Fruit fly (Drosophila melanogaster) whole organism, embryonic: ENCODE measurements around the gene att-ORFB.

Experiments
- Abd-B ChIP-seq: fragments of 200-800 bp; sonication (Bioruptor generic); optimal IDR thresholded peaks from 2 replicates; lab custom pipeline; 2018; ENCODE audit warnings: missing biosample characterization, mild to moderate bottlenecking, missing genetic modification characterization, moderate library complexity
- Asciz ChIP-seq: fragments of 200-800 bp; sonication (Bioruptor generic); optimal IDR thresholded peaks from 2 replicates; lab custom pipeline; 2017; ENCODE audit warnings: missing biosample characterization, mild to moderate bottlenecking, missing genetic modification characterization, missing genetic modification reagents
- B-H2 ChIP-seq: fragments of 200-800 bp; sonication (Bioruptor generic); optimal IDR thresholded peaks from 2 replicates; lab custom pipeline; 2018; ENCODE audit warnings: missing biosample characterization, mild to moderate bottlenecking, missing genetic modification characterization
- CG10267 ChIP-seq: fragments of 200-800 bp; sonication (Bioruptor generic); optimal IDR thresholded peaks from 2 replicates; lab custom pipeline; 2018; ENCODE audit warnings: missing biosample characterization, mild to moderate bottlenecking, missing genetic modification characterization, moderate library complexity
- CG10979 ChIP-seq: fragments of 200-800 bp; sonication (Bioruptor generic); optimal IDR thresholded peaks from 2 replicates; lab custom pipeline; 2018; ENCODE audit warnings: missing biosample characterization, mild to moderate bottlenecking, missing genetic modification characterization, moderate library complexity
- CG17385 ChIP-seq: fragments of 200-800 bp; sonication (Bioruptor generic); optimal IDR thresholded peaks from 3 replicates; lab custom pipeline; 2018; ENCODE audit warnings: missing biosample characterization, mild to moderate bottlenecking, missing genetic modification characterization
- CG2889 ChIP-seq: fragments of 200-800 bp; sonication (Bioruptor generic); IDR thresholded peaks from 3 replicates; pipeline ENCODE4 v1.3.6; 2022; ENCODE audit warnings: missing biosample characterization, missing genetic modification characterization
- CG30020 ChIP-seq: fragments of 200-800 bp; optimal IDR thresholded peaks from 2 replicates; lab custom pipeline; 2019; ENCODE audit warnings: missing biosample characterization, mild to moderate bottlenecking, missing genetic modification characterization, moderate library complexity
- CG32767 ChIP-seq: fragments of 200-800 bp; sonication (Bioruptor generic); IDR thresholded peaks from 2 replicates; pipeline ENCODE4 v1.3.6; 2022; ENCODE audit warnings: missing biosample characterization, missing genetic modification characterization
- CG4424 ChIP-seq: fragments of 200-800 bp; sonication (Bioruptor generic); optimal IDR thresholded peaks from 3 replicates; lab custom pipeline; 2016; ENCODE audit warnings: missing biosample characterization, missing genetic modification characterization
- CG6791 ChIP-seq: fragments of 200-800 bp; sonication (Bioruptor generic); IDR thresholded peaks from 3 replicates; pipeline ENCODE4 v1.3.6; 2022; ENCODE audit warnings: missing biosample characterization, missing genetic modification characterization; ENCODE audit not compliant: partially characterized antibody
- CG7839 ChIP-seq: fragments of 200-800 bp; sonication (Bioruptor generic); optimal IDR thresholded peaks from 3 replicates; lab custom pipeline; 2018; ENCODE audit warnings: missing biosample characterization, mild to moderate bottlenecking, missing genetic modification characterization, moderate library complexity
- CG8478 ChIP-seq: fragments of >200 bp; optimal IDR thresholded peaks from 2 replicates; lab custom pipeline; 2018
- CG9609 ChIP-seq: fragments of 200-800 bp; sonication (Bioruptor generic); optimal IDR thresholded peaks from 3 replicates; lab custom pipeline; 2016; ENCODE audit warnings: missing biosample characterization, missing genetic modification characterization
- CG9727 ChIP-seq: fragments of 200-800 bp; sonication (Bioruptor generic); optimal IDR thresholded peaks from 3 replicates; lab custom pipeline; 2017; ENCODE audit warnings: missing biosample characterization, mild to moderate bottlenecking, missing genetic modification characterization
- CG9876 ChIP-seq: fragments of 200-800 bp; sonication (Bioruptor generic); optimal IDR thresholded peaks from 2 replicates; lab custom pipeline; 2016; ENCODE audit warnings: missing biosample characterization, missing genetic modification characterization
- CoRest ChIP-seq: fragments of 200-800 bp; sonication (Bioruptor generic); optimal IDR thresholded peaks from 3 replicates; lab custom pipeline; 2018; ENCODE audit warnings: missing biosample characterization, mild to moderate bottlenecking, missing genetic modification characterization, moderate library complexity
- Dad ChIP-seq: fragments of 200-800 bp; sonication (Bioruptor generic); optimal IDR thresholded peaks from 3 replicates; lab custom pipeline; 2016; ENCODE audit warnings: missing biosample characterization, missing genetic modification characterization
- Dip3 ChIP-seq: fragments of 200-800 bp; sonication (Bioruptor generic); optimal IDR thresholded peaks from 3 replicates; lab custom pipeline; 2016; ENCODE audit warnings: missing biosample characterization, missing genetic modification characterization
- Dref ChIP-seq: fragments of 200-800 bp; sonication (Bioruptor generic); IDR thresholded peaks from 2 replicates; pipeline ENCODE4 v1.3.6; 2022; ENCODE audit warnings: missing biosample characterization, missing genetic modification characterization
- E2f1 ChIP-seq: fragments of 200-800 bp; sonication (Bioruptor generic); IDR thresholded peaks from 2 replicates; pipeline ENCODE4 v1.3.6; 2022; ENCODE audit warnings: missing biosample characterization, missing genetic modification characterization
- Elba2 ChIP-seq: fragments of 200-800 bp; sonication (Bioruptor generic); optimal IDR thresholded peaks from 3 replicates; lab custom pipeline; 2016; ENCODE audit warnings: missing biosample characterization, missing genetic modification characterization
- HLH4C ChIP-seq: fragments of 200-800 bp; sonication (Bioruptor generic); IDR thresholded peaks from 3 replicates; pipeline ENCODE4 v1.3.6; 2022; ENCODE audit warnings: missing biosample characterization, missing genetic modification characterization; ENCODE audit not compliant: partially characterized antibody
- Lim3 ChIP-seq: fragments of 200-800 bp; sonication (Bioruptor generic); IDR thresholded peaks from 2 replicates; pipeline ENCODE4 v1.3.6; 2022; ENCODE audit warnings: missing biosample characterization, missing genetic modification characterization
- Meics ChIP-seq: fragments of 200-800 bp; sonication (Bioruptor generic); optimal IDR thresholded peaks from 2 replicates; lab custom pipeline; 2017; ENCODE audit warnings: missing biosample characterization, mild to moderate bottlenecking, missing genetic modification characterization
- NC2β ChIP-seq: fragments of 200-800 bp; sonication (Bioruptor generic); optimal IDR thresholded peaks from 2 replicates; lab custom pipeline; 2016; ENCODE audit warnings: missing biosample characterization, missing genetic modification characterization
- Sox100B ChIP-seq: fragments of 200-800 bp; sonication (Bioruptor generic); optimal IDR thresholded peaks from 3 replicates; lab custom pipeline; 2018; ENCODE audit warnings: missing biosample characterization, mild to moderate bottlenecking, missing genetic modification characterization
- Trl ChIP-seq, 3 experiments: fragments of >200 bp in 2 of 3; fragments of 200-800 bp in 1 of 3; sonication (Bioruptor generic) in 1 of 3; optimal IDR thresholded peaks; 2 replicates in 1 of 3; 3 replicates in 2 of 3; lab custom pipeline; 2016 to 2017; ENCODE audit warnings: missing biosample characterization in 1 of 3, missing genetic modification characterization in 1 of 3
- croc ChIP-seq: fragments of 200-800 bp; sonication (Bioruptor generic); conservative IDR thresholded peaks from 3 replicates; pipeline ENCODE4 v1.3.6; 2022; ENCODE audit warnings: missing biosample characterization, missing genetic modification characterization
- disco-r ChIP-seq: fragments of 200-800 bp; sonication (Bioruptor generic); optimal IDR thresholded peaks from 2 replicates; lab custom pipeline; 2016; ENCODE audit warnings: missing biosample characterization, missing genetic modification characterization
- dmrt11E ChIP-seq: fragments of 200-800 bp; sonication (Bioruptor generic); optimal IDR thresholded peaks from 3 replicates; lab custom pipeline; 2018; ENCODE audit warnings: missing biosample characterization, mild to moderate bottlenecking, missing genetic modification characterization, moderate library complexity
- dysf ChIP-seq: fragments of 200-800 bp; sonication (Bioruptor generic); IDR thresholded peaks from 3 replicates; pipeline ENCODE4 v1.3.6; 2022; ENCODE audit warnings: missing biosample characterization, missing genetic modification characterization
- esg ChIP-seq: fragments of 200-800 bp; sonication (Bioruptor generic); conservative IDR thresholded peaks from 2 replicates; pipeline ENCODE4 v1.3.6; 2022; ENCODE audit warnings: missing biosample characterization, missing genetic modification characterization
- eve ChIP-seq, 2 experiments: fragments of >200 bp; optimal IDR thresholded peaks; 2 replicates each; lab custom pipeline; 2017; ENCODE audit warnings: missing biosample characterization in 2 of 2, missing genetic modification characterization in 2 of 2
- exex ChIP-seq: fragments of 200-800 bp; sonication (Bioruptor generic); optimal IDR thresholded peaks from 4 replicates; lab custom pipeline; 2018; ENCODE audit warnings: missing biosample characterization, mild to moderate bottlenecking, missing genetic modification characterization, moderate library complexity
- gcm ChIP-seq: fragments of 200-800 bp; sonication (Bioruptor generic); optimal IDR thresholded peaks from 2 replicates; lab custom pipeline; 2019; ENCODE audit warnings: missing biosample characterization, mild to moderate bottlenecking, missing genetic modification characterization, moderate library complexity
- grau ChIP-seq: fragments of 200-800 bp; optimal IDR thresholded peaks from 3 replicates; lab custom pipeline; 2019; ENCODE audit warnings: missing biosample characterization, mild to moderate bottlenecking, missing genetic modification characterization, moderate library complexity
- hb ChIP-seq: fragments of 200-800 bp; sonication (Bioruptor generic); IDR thresholded peaks from 3 replicates; pipeline ENCODE4 v1.3.6; 2022; ENCODE audit warnings: missing biosample characterization, missing genetic modification characterization; ENCODE audit not compliant: partially characterized antibody
- her ChIP-seq: fragments of 200-800 bp; sonication (Bioruptor generic); optimal IDR thresholded peaks from 2 replicates; lab custom pipeline; 2016; ENCODE audit warnings: missing biosample characterization, missing genetic modification characterization
- luna ChIP-seq: fragments of 200-800 bp; sonication (Bioruptor generic); optimal IDR thresholded peaks from 2 replicates; lab custom pipeline; 2016; ENCODE audit warnings: missing biosample characterization, missing genetic modification characterization
- nerfin-1 ChIP-seq: fragments of 200-800 bp; sonication (Bioruptor generic); optimal IDR thresholded peaks from 3 replicates; lab custom pipeline; 2019; ENCODE audit warnings: missing biosample characterization, mild to moderate bottlenecking, missing genetic modification characterization, moderate library complexity
- oc ChIP-seq: fragments of 200-800 bp; sonication (Bioruptor generic); optimal IDR thresholded peaks from 2 replicates; lab custom pipeline; 2018; ENCODE audit warnings: missing biosample characterization, mild to moderate bottlenecking, missing genetic modification characterization, moderate library complexity
- odd ChIP-seq: fragments of 200-800 bp; sonication (Bioruptor generic); optimal IDR thresholded peaks from 2 replicates; lab custom pipeline; 2017; ENCODE audit warnings: missing biosample characterization, mild to moderate bottlenecking, missing genetic modification characterization
- row ChIP-seq: fragments of 200-800 bp; sonication (Bioruptor generic); IDR thresholded peaks from 3 replicates; pipeline ENCODE4 v1.3.6; 2022; ENCODE audit warnings: missing biosample characterization, missing genetic modification characterization
- salm ChIP-seq: fragments of 200-800 bp; sonication (Bioruptor generic); optimal IDR thresholded peaks from 2 replicates; lab custom pipeline; 2018; ENCODE audit warnings: missing biosample characterization, mild to moderate bottlenecking, missing genetic modification characterization
- so ChIP-seq: fragments of 200-800 bp; sonication (Bioruptor generic); IDR thresholded peaks from 3 replicates; pipeline ENCODE4 v1.3.6; 2022; ENCODE audit warnings: missing biosample characterization, missing genetic modification characterization
- sob ChIP-seq: fragments of 200-800 bp; sonication (Bioruptor generic); IDR thresholded peaks from 2 replicates; pipeline ENCODE4 v1.3.6; 2022; ENCODE audit warnings: missing biosample characterization, missing genetic modification characterization
- vfl ChIP-seq: fragments of 200-800 bp; sonication (Bioruptor generic); optimal IDR thresholded peaks from 2 replicates; lab custom pipeline; 2016; ENCODE audit warnings: missing biosample characterization, missing genetic modification characterization

Gene att-ORFB

DNA sequence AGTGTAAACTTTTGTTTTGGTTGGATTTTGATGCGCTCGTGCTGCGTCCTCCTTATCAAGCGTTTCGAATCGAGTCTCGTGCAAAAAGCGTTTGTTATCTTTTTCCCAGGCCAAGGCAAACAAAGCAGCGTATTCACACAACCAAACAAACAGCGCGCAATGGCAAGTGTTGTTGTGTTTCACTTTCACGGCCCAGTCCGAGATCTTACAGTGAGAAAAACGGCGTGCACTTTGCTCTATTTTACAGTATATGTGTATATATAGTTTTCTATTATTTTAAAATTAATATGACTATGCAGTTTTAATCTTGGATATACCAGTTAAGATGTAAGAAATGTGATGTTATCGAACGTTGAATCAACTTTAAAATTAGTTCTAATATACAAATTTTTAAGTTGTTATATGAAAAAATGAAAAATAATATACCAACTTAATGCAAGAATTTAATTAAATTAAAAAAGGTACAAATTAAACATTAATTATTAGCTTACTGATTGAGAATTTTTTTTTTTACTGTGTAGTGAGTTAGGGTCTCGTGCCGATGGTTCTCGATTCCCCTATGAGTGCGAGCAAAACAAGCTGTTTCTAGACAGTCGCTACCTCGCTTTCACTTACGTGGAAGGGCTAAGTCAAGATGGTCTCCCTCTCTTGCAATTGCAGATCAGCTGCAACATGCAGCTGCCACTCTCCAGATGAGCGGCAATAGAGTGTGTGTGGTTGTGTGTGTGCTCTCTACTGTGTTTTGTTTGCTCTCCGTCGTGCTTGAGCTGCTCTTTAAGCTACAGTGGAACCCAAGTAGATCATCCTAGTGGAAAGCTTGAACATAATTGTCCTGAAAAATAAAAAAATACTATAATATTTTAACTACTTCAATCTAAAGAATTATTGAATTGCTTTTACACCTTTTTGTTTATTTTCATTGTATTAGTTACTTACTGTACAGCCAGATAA is 40.3 kb upstream of the att-ORFB start (continued):
- TF ChIP-seq hb (no peak), B-H2 (no peak), CoRest (tag; lab: Kevin White, UChicago) (peak; percentile 95), Elba2 (GFP tag; lab: Kevin White, UChicago) (peak; percentile 23), Dref (GFP tag; lab: Robert Waterston, UW) (no peak), sob (GFP tag; lab: Robert Waterston, UW) (peak; percentile 33; the same call in 1 of the 2 replicates), dmrt11E (tag; lab: Kevin White, UChicago) (peak; percentile 97), her (no peak), CG9609 (no peak), Abd-B (GFP tag; lab: Kevin White, UChicago) (peak; percentile 92), Lim3 (no peak), CG9876 (GFP tag; lab: Kevin White, UChicago) (no peak), row (GFP tag; lab: Robert Waterston, UW) (peak; percentile 73), nerfin-1 (tag; lab: Kevin White, UChicago) (peak; percentile 93), dysf (peak; percentile 88), CG9727 (GFP tag; lab: Kevin White, UChicago) (peak; percentile 97), CG17385 (GFP tag; lab: Kevin White, UChicago) (peak; percentile 82), vfl (GFP tag; lab: Kevin White, UChicago) (no peak), Meics (GFP tag; lab: Kevin White, UChicago) (peak; percentile 87), CG32767 (GFP tag; lab: Robert Waterston, UW) (peak; percentile 81), NC2β (GFP tag; lab: Kevin White, UChicago) (no peak), croc (GFP tag; lab: Robert Waterston, UW) (peak; percentile 92), disco-r (GFP tag; lab: Kevin White, UChicago) (no peak), grau (tag; lab: Kevin White, UChicago) (peak; percentile 93), so (GFP tag; lab: Robert Waterston, UW) (peak; percentile 52; the same call in 1 of the 3 replicates), CG2889 (GFP tag; lab: Robert Waterston, UW) (peak; percentile 53; the same call in 1 of the 3 replicates), Asciz (peak; percentile 88), Dad (GFP tag; lab: Kevin White, UChicago) (no peak), CG7839 (tag; lab: Kevin White, UChicago) (peak; percentile 96), CG4424 (GFP tag; lab: Kevin White, UChicago) (peak; percentile 87), salm (tag; lab: Kevin White, UChicago) (peak; percentile 91), CG8478 (lab: Kevin White, UChicago) (no peak), Dip3 (no peak), esg (GFP tag; lab: Robert Waterston, UW) (peak; percentile 66), exex (tag; lab: Kevin White, UChicago) (peak; percentile 17), CG10979 (peak; percentile 98), CG6791 (GFP tag; lab: Robert Waterston, UW) (no peak), odd (GFP tag; lab: Kevin White, UChicago) (peak; percentile 85), luna (GFP tag; lab: Kevin White, UChicago) (no peak), gcm (peak; percentile 96), Trl (optimal IDR thresholded peaks at IDR 0.05; lab: Kevin White, UChicago) (peak in 1 of 2 experiments; percentile 74), Trl (GFP tag; optimal IDR thresholded peaks at IDR 0.05; lab: Kevin White, UChicago) (no peak), oc (tag; lab: Kevin White, UChicago) (peak; percentile 84), HLH4C (no peak), CG10267 (tag; lab: Kevin White, UChicago) (peak; percentile 94), eve (GFP tag; optimal IDR thresholded peaks at IDR 0.05; lab: Kevin White, UChicago) (no peak), E2f1 (GFP tag; lab: Robert Waterston, UW) (peak; percentile 83), Sox100B (peak; percentile 97), CG30020 (tag; lab: Kevin White, UChicago) (peak; percentile 72)
